Worm (Caenorhabditis elegans): ENCODE results near the gene ocam-1.
A peak's percentile ranks its signal among the peaks of the same experiment; 100 is the strongest.
"Not testable (repeated sequence)": the region's sequence is repeated elsewhere in the genome, so short reads cannot be mapped to it uniquely, and the experiment has no call there.

Gene ocam-1

DNA sequence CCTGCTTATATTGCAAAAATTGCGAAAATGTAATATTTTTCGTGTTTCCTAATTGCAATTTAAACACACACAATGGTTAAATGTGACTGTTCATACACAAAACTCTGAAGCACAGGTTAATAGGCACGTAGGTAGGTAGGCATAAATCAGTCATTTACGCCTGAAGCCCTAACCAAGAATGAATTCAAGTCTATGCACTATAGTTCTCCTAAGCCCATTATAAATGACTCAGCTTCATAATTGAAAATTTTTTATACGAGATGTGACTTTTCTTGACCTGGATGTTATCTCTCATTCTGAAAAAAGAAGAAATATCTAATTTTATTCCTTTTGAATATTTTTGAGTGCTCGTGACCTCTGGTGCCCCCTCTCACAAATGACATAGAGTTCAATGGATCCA lies 25.7 kb downstream of the ocam-1 start:
- TF ChIP-seq ztf-23 (GFP tag; IDR thresholded peaks at IDR 0.05) (no peak), cog-1 (tag; optimal IDR thresholded peaks at IDR 0.05) (no peak), med-1 (GFP tag; optimal IDR thresholded peaks at IDR 0.05; ENCODE audit: insufficient read depth) (no peak), tab-1 (GFP tag; IDR thresholded peaks at IDR 0.05) (no peak), T22C8.4 (GFP tag; IDR thresholded peaks at IDR 0.05) (no peak), klf-2 (GFP tag; conservative IDR thresholded peaks at IDR 0.05) (no peak), ztf-29 (GFP tag; IDR thresholded peaks at IDR 0.05) (no peak), flt-1 (GFP tag; IDR thresholded peaks at IDR 0.05) (no peak), ref-1 (GFP tag; conservative IDR thresholded peaks at IDR 0.05) (no peak)

DNA sequence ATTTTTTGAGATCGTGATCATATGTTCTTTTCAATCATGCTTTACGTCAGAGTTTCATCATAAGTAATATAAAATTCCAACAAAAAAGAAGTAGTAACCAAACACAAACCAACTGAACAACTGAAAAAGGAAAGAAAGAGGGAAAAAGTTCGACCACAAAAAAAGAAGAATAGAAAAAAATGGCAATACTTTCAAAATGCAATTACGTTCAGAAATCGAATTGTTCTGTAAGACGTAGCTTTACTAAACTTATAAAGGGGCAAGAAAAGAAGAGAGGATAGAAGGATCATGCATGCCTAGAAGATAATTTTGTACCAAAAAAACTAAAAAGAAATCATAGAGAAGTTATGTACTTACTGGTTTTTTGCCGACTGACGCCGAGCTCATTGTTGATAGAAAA lies 26.8 kb downstream of the ocam-1 start:
- TF ChIP-seq ztf-23 (GFP tag; IDR thresholded peaks at IDR 0.05) (no peak), med-1 (GFP tag; optimal IDR thresholded peaks at IDR 0.05; ENCODE audit: insufficient read depth) (no peak), klf-2 (GFP tag; conservative IDR thresholded peaks at IDR 0.05) (no peak), T22C8.4 (GFP tag; IDR thresholded peaks at IDR 0.05) (no peak), flt-1 (GFP tag; IDR thresholded peaks at IDR 0.05) (no peak), tab-1 (GFP tag; IDR thresholded peaks at IDR 0.05) (no peak), cog-1 (tag; optimal IDR thresholded peaks at IDR 0.05) (no peak), ref-1 (GFP tag; conservative IDR thresholded peaks at IDR 0.05) (no peak), ztf-29 (GFP tag; IDR thresholded peaks at IDR 0.05) (no peak)

- no peak for TF ChIP-seq tab-1 (GFP tag; IDR thresholded peaks at IDR 0.05)
- peak; percentile 4 for TF ChIP-seq cog-1 (tag; optimal IDR thresholded peaks at IDR 0.05)
Measured at ce11 chrV:14139252-14140100, 28.1 kb downstream of the ocam-1 start.

- TF ChIP-seq flt-1 (GFP tag; IDR thresholded peaks at IDR 0.05); klf-2 (GFP tag; conservative IDR thresholded peaks at IDR 0.05); T22C8.4 (GFP tag; IDR thresholded peaks at IDR 0.05): not testable (repeated sequence)
Measured at ce11 chrV:14137766-14138165, 29.8 kb downstream of the ocam-1 start, which contains the start of gene AH10.4. Gene AH10.4 (minus strand): TSS chrV:14137866.

DNA sequence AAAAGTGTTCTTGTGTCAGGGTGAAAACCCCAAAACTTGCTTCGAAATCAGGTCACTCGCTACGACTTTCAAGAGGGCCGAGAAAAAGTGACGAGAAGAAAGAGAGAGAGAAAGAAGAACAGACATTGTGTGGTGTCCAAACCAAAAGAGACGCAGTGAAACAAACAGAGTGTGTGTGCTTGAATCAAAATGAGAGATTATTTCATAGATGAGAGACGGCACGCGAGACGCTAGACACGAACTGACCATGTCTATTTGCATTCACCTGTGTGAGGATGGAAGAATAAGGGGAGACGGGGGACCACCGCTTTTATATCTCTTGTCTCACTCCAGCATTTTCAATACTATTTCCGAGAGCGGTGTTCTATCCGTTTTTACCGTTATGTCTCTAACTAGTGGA lies 31.4 kb downstream of the ocam-1 start:
- TF ChIP-seq cog-1 (tag; optimal IDR thresholded peaks at IDR 0.05) (peak; percentile 40), med-1 (GFP tag; optimal IDR thresholded peaks at IDR 0.05; ENCODE audit: insufficient read depth) (no peak), flt-1 (GFP tag; IDR thresholded peaks at IDR 0.05) (0 out of 2 replicates have a peak, but pooled peaks have one; percentile 6)

DNA sequence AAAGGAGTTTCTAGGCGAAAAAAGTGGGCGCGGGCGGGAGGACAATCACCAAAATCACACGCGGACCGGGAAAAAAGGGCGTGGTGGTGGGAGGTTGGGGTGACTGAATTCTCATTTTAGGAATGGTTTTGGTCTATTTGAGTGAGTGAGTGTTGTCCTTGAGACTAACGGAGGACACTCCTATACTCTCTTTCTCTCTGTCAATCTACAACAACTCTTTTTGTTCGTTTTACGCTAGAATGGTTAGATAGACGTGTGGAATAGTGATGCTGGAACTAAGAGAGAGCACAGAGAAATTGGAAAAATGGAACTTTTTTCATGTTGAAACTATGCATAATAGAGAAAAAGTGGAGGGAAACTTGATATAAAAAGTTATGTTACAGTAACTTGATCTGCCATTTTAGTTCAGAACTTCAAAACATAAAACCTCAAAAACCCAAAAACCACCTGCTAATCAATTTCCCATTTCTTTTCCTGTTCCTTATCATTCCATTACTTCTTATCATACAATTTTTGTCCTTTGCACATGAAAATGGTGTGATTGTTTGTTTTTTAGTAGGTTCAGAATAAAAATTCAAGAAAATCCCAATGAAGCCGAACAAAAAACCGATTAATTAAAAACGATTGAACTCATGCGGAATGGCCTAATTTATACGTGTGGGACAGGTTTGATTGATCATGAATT lies 32.6 kb downstream of the ocam-1 start:
- TF ChIP-seq med-1 (GFP tag; optimal IDR thresholded peaks at IDR 0.05; ENCODE audit: insufficient read depth) (no peak), ref-1 (GFP tag; conservative IDR thresholded peaks at IDR 0.05) (no peak), cog-1 (tag; optimal IDR thresholded peaks at IDR 0.05) (no peak), ztf-29 (GFP tag; IDR thresholded peaks at IDR 0.05) (no peak), klf-2 (GFP tag; conservative IDR thresholded peaks at IDR 0.05) (no peak), ztf-23 (GFP tag; IDR thresholded peaks at IDR 0.05) (no peak), tab-1 (GFP tag; IDR thresholded peaks at IDR 0.05) (no peak), flt-1 (GFP tag; IDR thresholded peaks at IDR 0.05) (no peak), T22C8.4 (GFP tag; IDR thresholded peaks at IDR 0.05) (no peak)

DNA sequence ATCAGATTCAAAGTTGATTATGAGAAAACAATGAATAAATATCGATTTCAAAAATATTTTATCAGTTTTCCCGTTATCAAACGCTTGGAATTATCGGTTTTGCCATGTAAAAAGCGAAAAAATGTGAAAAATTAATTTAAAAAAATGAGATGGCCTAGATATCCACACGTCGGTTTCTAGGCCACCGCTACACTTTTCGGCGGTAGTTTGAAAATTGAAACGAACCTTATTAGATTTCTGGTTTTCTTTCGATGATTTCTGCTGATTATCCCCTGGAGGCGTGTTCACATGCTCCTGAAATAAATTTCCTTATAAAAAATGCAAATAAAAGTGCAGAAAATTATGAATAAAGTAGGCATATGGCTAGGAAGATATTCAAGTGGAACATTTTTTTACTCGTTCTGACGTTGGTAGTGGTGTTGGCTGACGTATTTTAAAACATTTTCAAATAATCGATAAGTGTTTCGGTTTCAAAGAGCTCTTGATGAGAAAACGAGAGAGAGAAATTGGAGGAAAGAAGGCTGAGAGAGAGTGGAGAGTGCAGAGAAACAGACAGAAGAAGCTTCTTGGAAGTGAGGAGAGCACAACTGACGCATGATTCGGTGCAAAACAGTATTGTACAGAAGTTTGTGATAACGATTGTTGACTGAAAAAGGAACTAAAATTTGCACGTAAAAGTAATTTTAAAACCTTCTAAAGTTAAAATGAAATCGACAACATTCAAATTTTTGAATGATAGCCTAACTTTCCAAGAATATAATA lies 34.3 kb downstream of the ocam-1 start:
- no peak for TF ChIP-seq cog-1 (tag; optimal IDR thresholded peaks at IDR 0.05)
- no peak for TF ChIP-seq klf-2 (GFP tag; conservative IDR thresholded peaks at IDR 0.05)
- TF ChIP-seq ztf-23 (GFP tag; IDR thresholded peaks at IDR 0.05): no peak
- TF ChIP-seq T22C8.4 (GFP tag; IDR thresholded peaks at IDR 0.05): no peak
- no peak for TF ChIP-seq tab-1 (GFP tag; IDR thresholded peaks at IDR 0.05)
- TF ChIP-seq ztf-29 (GFP tag; IDR thresholded peaks at IDR 0.05): no peak
- TF ChIP-seq flt-1 (GFP tag; IDR thresholded peaks at IDR 0.05): no peak
- TF ChIP-seq med-1 (GFP tag; optimal IDR thresholded peaks at IDR 0.05; ENCODE audit: insufficient read depth): no peak
- no peak for TF ChIP-seq ref-1 (GFP tag; conservative IDR thresholded peaks at IDR 0.05)

- TF ChIP-seq cog-1 (tag; optimal IDR thresholded peaks at IDR 0.05): no peak
- no peak for TF ChIP-seq flt-1 (GFP tag; IDR thresholded peaks at IDR 0.05)
- no peak for TF ChIP-seq tab-1 (GFP tag; IDR thresholded peaks at IDR 0.05)
- no peak for TF ChIP-seq ref-1 (GFP tag; conservative IDR thresholded peaks at IDR 0.05)
- no peak for TF ChIP-seq med-1 (GFP tag; optimal IDR thresholded peaks at IDR 0.05; ENCODE audit: insufficient read depth)
- no peak for TF ChIP-seq ztf-29 (GFP tag; IDR thresholded peaks at IDR 0.05)
- TF ChIP-seq ztf-23 (GFP tag; IDR thresholded peaks at IDR 0.05): no peak
Measured at ce11 chrV:14130226-14130625, 37.3 kb downstream of the ocam-1 start.

ce11 chrV:14128858-14129257 lies 38.7 kb downstream of the ocam-1 start:
- TF ChIP-seq T22C8.4 (GFP tag; IDR thresholded peaks at IDR 0.05) (no peak), tab-1 (GFP tag; IDR thresholded peaks at IDR 0.05) (no peak), klf-2 (GFP tag; conservative IDR thresholded peaks at IDR 0.05) (no peak), ztf-29 (GFP tag; IDR thresholded peaks at IDR 0.05) (no peak), ztf-23 (GFP tag; IDR thresholded peaks at IDR 0.05) (no peak), med-1 (GFP tag; optimal IDR thresholded peaks at IDR 0.05; ENCODE audit: insufficient read depth) (no peak), ref-1 (GFP tag; conservative IDR thresholded peaks at IDR 0.05) (no peak), cog-1 (tag; optimal IDR thresholded peaks at IDR 0.05) (no peak), flt-1 (GFP tag; IDR thresholded peaks at IDR 0.05) (no peak)

Measured in whole organism, midembryonic.